Worm (Caenorhabditis elegans): ENCODE measurements around the gene F11G11.4.
A peak's percentile ranks its signal among the peaks of the same experiment; 100 is the strongest.

Gene F11G11.4

DNA sequence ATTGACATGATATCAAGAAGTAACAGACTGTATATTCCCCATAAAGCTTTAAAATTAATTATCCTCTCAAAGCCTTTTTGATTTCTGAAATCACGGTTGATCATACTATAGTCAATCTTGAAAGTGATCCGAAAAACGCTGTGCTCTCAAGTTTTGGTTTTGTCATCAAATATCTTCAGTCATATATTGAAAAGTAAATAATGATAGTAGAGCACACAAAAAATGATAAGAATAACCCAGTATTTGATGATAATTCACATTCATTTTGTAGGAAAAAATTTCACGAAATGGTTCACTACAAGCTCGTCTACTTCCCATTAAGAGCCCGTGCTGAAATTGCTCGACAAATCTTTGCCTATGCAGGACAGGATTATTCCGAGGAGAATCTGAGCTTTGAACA, 19.2 kb downstream of the F11G11.4 start, which contains the start of gene gst-6:
Gene gst-6 (plus strand): TSS at position 263 of the 400 bp plus-strand sequence.
- TF ChIP-seq mec-3 (tag; optimal IDR thresholded peaks at IDR 0.05; ENCODE audit: borderline replicate concordance): no peak
- peak; percentile 30 for TF ChIP-seq elt-2 (tag; optimal IDR thresholded peaks at IDR 0.05)
- TF ChIP-seq pag-3 (tag; optimal IDR thresholded peaks at IDR 0.05; ENCODE audit: borderline replicate concordance): no peak
- TF ChIP-seq elt-4 (tag; optimal IDR thresholded peaks at IDR 0.05): no peak
- TF ChIP-seq K09A11.1 (tag; optimal IDR thresholded peaks at IDR 0.05; ENCODE audit: insufficient read depth): no peak
- TF ChIP-seq lim-6 (tag; optimal IDR thresholded peaks at IDR 0.05): no peak
- TF ChIP-seq fkh-10 (GFP tag; optimal IDR thresholded peaks at IDR 0.05): no peak
- TF ChIP-seq hlh-8 (tag; optimal IDR thresholded peaks at IDR 0.05): no peak

DNA sequence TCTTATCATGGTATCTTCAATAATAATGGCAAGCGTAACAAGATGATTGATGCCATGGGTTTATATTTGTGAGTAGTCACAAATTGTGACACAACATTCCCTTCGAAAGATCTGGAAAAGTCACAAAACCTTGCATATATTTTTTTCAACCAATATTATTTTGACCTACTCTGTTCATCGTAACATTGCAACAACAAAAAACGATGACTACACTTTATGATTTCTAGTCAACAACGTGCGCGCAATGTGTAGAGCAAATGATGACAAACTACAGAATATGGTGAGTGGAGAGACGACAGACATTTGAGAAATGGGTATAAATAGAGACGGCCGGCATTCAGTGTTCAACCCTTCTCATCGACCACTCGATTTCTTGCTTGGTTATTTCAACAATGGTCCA, 21.3 kb downstream of the F11G11.4 start, which contains the start of gene gst-7:
Gene gst-7 (plus strand): TSS at position 336 of the 400 bp plus-strand sequence.
- TF ChIP-seq elt-2 (tag; optimal IDR thresholded peaks at IDR 0.05): peak; percentile 59
- no peak for TF ChIP-seq sox-2 (GFP tag; IDR thresholded peaks at IDR 0.05)

DNA sequence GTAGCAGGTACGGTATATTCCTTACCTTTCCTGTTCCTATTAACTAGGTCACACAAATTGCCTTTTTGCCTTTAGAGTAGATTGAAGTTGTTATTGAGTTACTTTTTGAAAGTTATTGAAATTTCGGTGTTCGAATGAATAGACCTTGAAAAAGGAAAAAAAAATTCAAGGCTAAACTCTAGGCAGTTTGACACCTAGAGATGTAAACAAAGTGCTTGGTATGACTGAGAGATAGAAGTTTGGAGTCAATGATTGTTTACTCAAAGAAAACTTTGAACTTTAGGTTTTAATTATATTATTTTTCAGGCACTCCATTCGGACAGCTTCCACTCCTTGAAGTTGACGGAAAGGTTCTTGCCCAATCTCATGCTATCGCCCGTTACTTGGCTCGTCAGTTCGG, 22.1 kb downstream of the F11G11.4 start:
- TF ChIP-seq hlh-30 (tag; optimal IDR thresholded peaks at IDR 0.05; ENCODE audit: insufficient read depth): no peak
- TF ChIP-seq ceh-6 (GFP tag; optimal IDR thresholded peaks at IDR 0.05): no peak
- TF ChIP-seq fkh-10 (GFP tag; optimal IDR thresholded peaks at IDR 0.05): no peak
- no peak for TF ChIP-seq dmd-4 (tag; optimal IDR thresholded peaks at IDR 0.05; ENCODE audit: borderline replicate concordance)
- no peak for TF ChIP-seq ceh-18 (tag; optimal IDR thresholded peaks at IDR 0.05)
- no peak for TF ChIP-seq mec-3 (tag; optimal IDR thresholded peaks at IDR 0.05; ENCODE audit: borderline replicate concordance)
- no peak for TF ChIP-seq gmeb-2 (tag; optimal IDR thresholded peaks at IDR 0.05)
- TF ChIP-seq ztf-16 (tag; optimal IDR thresholded peaks at IDR 0.05): no peak
- no peak for TF ChIP-seq ceh-30 (tag; optimal IDR thresholded peaks at IDR 0.05)
- no peak for TF ChIP-seq hlh-13 (GFP tag; optimal IDR thresholded peaks at IDR 0.05)

DNA sequence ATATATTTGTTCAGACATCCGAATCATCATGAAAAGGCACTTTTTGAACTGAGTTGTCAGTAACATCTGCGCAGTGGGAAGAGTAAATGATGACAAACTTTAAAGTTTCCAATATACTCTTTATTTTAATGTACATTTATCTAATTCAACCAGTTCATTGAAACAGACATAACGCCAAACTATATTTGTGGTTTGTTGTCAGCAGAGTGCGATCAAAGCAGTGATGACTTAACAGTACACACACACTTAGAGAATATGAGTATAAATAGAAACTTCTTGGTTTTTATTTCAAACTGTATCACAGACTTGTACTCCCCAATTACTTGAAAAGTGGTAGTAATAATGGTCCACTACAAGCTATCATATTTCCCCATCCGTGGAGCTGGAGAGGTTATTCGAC, 23.0 kb downstream of the F11G11.4 start, which contains the start of gene gst-8:
Gene gst-8 (plus strand): TSS at position 301 of the 400 bp plus-strand sequence.
- no peak for TF ChIP-seq che-1 (tag; optimal IDR thresholded peaks at IDR 0.05)
- no peak for TF ChIP-seq C08G9.2 (tag; optimal IDR thresholded peaks at IDR 0.05)
- no peak for TF ChIP-seq ceh-48 (tag; optimal IDR thresholded peaks at IDR 0.05)
- TF ChIP-seq ceh-19 (GFP tag; optimal IDR thresholded peaks at IDR 0.05): no peak
- TF ChIP-seq F13H6.1 (tag; optimal IDR thresholded peaks at IDR 0.05): no peak
- no peak for TF ChIP-seq C38D4.7 (GFP tag; optimal IDR thresholded peaks at IDR 0.05)
- TF ChIP-seq syd-9 (tag; optimal IDR thresholded peaks at IDR 0.05): no peak
- no peak for TF ChIP-seq tbx-2 (tag; optimal IDR thresholded peaks at IDR 0.05)
- TF ChIP-seq fkh-10 (GFP tag; optimal IDR thresholded peaks at IDR 0.05): no peak
- TF ChIP-seq rnt-1 (tag; optimal IDR thresholded peaks at IDR 0.05): no peak
- no peak for TF ChIP-seq ets-4 (tag; optimal IDR thresholded peaks at IDR 0.05)
- TF ChIP-seq ceh-6 (GFP tag; optimal IDR thresholded peaks at IDR 0.05): no peak
- no peak for TF ChIP-seq tbx-7 (tag; optimal IDR thresholded peaks at IDR 0.05)
- no peak for TF ChIP-seq ceh-14 (tag; optimal IDR thresholded peaks at IDR 0.05)

DNA sequence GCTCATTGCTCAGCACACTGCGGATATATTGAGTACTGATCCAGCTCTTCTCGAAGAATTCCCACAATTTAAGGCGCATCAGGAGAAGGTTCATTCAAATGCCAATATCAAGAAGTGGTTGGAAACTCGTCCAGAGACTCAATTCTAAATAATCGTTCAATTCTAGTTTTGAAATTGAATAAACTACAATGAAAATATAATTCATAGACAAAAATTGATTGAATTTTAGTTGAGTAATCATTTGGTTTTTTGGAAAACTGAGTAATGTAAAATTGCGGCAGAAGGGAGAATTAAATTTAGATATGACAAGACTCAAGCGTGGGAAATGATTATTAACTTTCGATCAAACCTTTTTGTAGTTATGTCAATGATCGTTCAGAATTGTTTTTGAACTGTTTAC, 24.0 kb downstream of the F11G11.4 start:
- TF ChIP-seq ceh-45 (GFP tag; IDR thresholded peaks at IDR 0.05): no peak
- TF ChIP-seq nfya-1 (tag; optimal IDR thresholded peaks at IDR 0.05): no peak

DNA sequence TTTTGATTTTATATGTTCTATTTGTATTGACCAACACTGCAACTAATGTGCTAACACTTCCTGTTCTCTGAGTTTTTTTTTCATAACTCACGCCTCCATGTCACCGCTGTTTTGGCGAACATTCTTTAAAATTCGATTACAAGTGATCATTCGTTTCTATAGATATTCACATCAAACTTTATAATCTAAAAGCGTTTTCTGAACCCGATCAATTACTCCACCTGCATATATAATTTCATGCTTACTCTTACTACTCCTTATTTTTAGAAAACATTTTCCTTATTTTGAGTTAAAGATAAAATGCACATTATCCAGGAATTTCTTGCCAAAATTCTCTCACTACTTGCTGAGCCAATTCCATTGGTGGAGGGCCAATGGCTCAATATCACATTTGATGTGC, 25.6 kb downstream of the F11G11.4 start, which contains the start of gene R05F9.7:
Gene R05F9.7 (plus strand): TSS at position 301 of the 400 bp plus-strand sequence.
- no peak for TF ChIP-seq pqm-1 (tag; optimal IDR thresholded peaks at IDR 0.05)
- no peak for TF ChIP-seq ttx-3 (tag; optimal IDR thresholded peaks at IDR 0.05)
- TF ChIP-seq ceh-9 (tag; optimal IDR thresholded peaks at IDR 0.05): no peak
- no peak for TF ChIP-seq pax-1 (tag; optimal IDR thresholded peaks at IDR 0.05)
- no peak for TF ChIP-seq pros-1 (tag; optimal IDR thresholded peaks at IDR 0.05)
- TF ChIP-seq odd-2 (tag; optimal IDR thresholded peaks at IDR 0.05): no peak
- no peak for TF ChIP-seq ceh-30 (tag; optimal IDR thresholded peaks at IDR 0.05)
- TF ChIP-seq ceh-48 (tag; optimal IDR thresholded peaks at IDR 0.05): no peak
